Fruit fly (Drosophila melanogaster): ENCODE measurements around the gene SAK.

The SAK gene

DNA sequence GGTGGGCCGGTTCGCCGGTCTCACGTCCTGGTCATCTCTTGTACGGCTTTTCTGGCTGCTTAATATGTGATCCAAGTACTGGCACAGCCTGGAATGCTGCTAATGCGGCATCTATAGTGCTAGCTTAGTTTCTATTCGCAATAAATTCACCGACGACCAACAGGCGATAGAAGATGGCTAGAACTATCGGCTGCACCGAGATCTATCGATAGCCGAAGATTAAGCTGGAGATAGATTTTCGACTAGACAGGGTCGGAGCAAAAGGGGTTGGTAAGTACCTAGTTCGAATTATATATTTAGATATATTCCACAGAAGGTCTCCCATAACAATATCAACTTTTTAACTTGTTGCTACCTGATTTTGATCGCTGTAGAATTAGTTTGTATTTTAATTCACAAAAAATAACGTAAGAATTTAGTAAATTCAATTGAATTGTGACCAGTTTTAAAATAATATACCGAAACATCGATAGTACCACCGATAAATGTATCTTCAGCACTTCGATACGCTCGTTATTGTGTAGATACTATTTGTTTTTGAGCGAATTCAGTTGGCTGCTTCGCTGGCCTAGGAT lies 8.2 kb downstream of the SAK start, which contains the start of the genes Glg1 and M6 (continued):
- TF ChIP-seq NFAT (GFP tag; IDR thresholded peaks at IDR 0.05) (peak; percentile 60), CG9797 (GFP tag; optimal IDR thresholded peaks at IDR 0.05) (peak; percentile 37), CG7372 (GFP tag; IDR thresholded peaks at IDR 0.05) (peak; percentile 54; the same call in 1 of the 2 replicates), Usf (GFP tag; optimal IDR thresholded peaks at IDR 0.05) (peak; percentile 19), Elba2 (GFP tag; optimal IDR thresholded peaks at IDR 0.05) (peak; percentile 51), CG33557 (GFP tag; optimal IDR thresholded peaks at IDR 0.05) (peak; percentile 54), wdn (GFP tag; IDR thresholded peaks at IDR 0.05) (peak; percentile 48; the same call in 1 of the 2 replicates), CG15696 (tag; optimal IDR thresholded peaks at IDR 0.05) (peak; percentile 66), CG12391 (tag; optimal IDR thresholded peaks at IDR 0.05) (peak; percentile 80), CG31388 (GFP tag; optimal IDR thresholded peaks at IDR 0.05) (no peak), pzg (GFP tag; optimal IDR thresholded peaks at IDR 0.05) (peak; percentile 77), CG1647 (GFP tag; optimal IDR thresholded peaks at IDR 0.05) (peak; percentile 42), CG3995 (GFP tag; optimal IDR thresholded peaks at IDR 0.05) (peak; percentile 80), Drgx (GFP tag; IDR thresholded peaks at IDR 0.05) (no peak), CG43689 (GFP tag; IDR thresholded peaks at IDR 0.05) (no peak), z (GFP tag; IDR thresholded peaks at IDR 0.05) (no peak), CG13123 (GFP tag; optimal IDR thresholded peaks at IDR 0.05) (no peak), Fer3 (tag; optimal IDR thresholded peaks at IDR 0.05) (peak; percentile 17), pfk (GFP tag; optimal IDR thresholded peaks at IDR 0.05) (no peak), NK7.1 (GFP tag; optimal IDR thresholded peaks at IDR 0.05) (no peak), ATbp (GFP tag; optimal IDR thresholded peaks at IDR 0.05) (peak; percentile 2), disco-r (GFP tag; optimal IDR thresholded peaks at IDR 0.05) (no peak), cad (GFP tag; optimal IDR thresholded peaks at IDR 0.05) (no peak), gce (GFP tag; IDR thresholded peaks at IDR 0.05) (no peak), jumu (GFP tag; optimal IDR thresholded peaks at IDR 0.05) (peak; percentile 60), org-1 (GFP tag; optimal IDR thresholded peaks at IDR 0.05) (peak; percentile 31), Bdp1 (GFP tag; optimal IDR thresholded peaks at IDR 0.05) (peak; percentile 38), CG6683 (GFP tag; optimal IDR thresholded peaks at IDR 0.05) (peak; percentile 8), Dref (GFP tag; IDR thresholded peaks at IDR 0.05) (peak; percentile 89), hb (GFP tag; IDR thresholded peaks at IDR 0.05; ENCODE audit: partially characterized antibody) (peak; percentile 90), grau (tag; optimal IDR thresholded peaks at IDR 0.05) (peak; percentile 71), CG34376 (GFP tag; optimal IDR thresholded peaks at IDR 0.05) (peak; percentile 76), Tbp (GFP tag; optimal IDR thresholded peaks at IDR 0.05) (no peak), Sox100B (GFP tag; optimal IDR thresholded peaks at IDR 0.05) (peak; percentile 42), CG15073 (GFP tag; optimal IDR thresholded peaks at IDR 0.05) (no peak), Hr51 (GFP tag; optimal IDR thresholded peaks at IDR 0.05) (peak; percentile 55 to 62), unpg (GFP tag; optimal IDR thresholded peaks at IDR 0.05) (peak; percentile 54), Lpt (GFP tag; optimal IDR thresholded peaks at IDR 0.05) (no peak), CG10462 (GFP tag; optimal IDR thresholded peaks at IDR 0.05) (peak; percentile 38), so (GFP tag; IDR thresholded peaks at IDR 0.05) (no peak), Camta (GFP tag; optimal IDR thresholded peaks at IDR 0.05) (peak; percentile 34), CG11398 (GFP tag; optimal IDR thresholded peaks at IDR 0.05) (no peak), en (GFP tag; optimal IDR thresholded peaks at IDR 0.05) (peak; percentile 15), CkIIα-i1 (GFP tag; IDR thresholded peaks at IDR 0.05) (no peak), CG18599 (GFP tag; optimal IDR thresholded peaks at IDR 0.05) (peak; percentile 77), CG7271 (tag; optimal IDR thresholded peaks at IDR 0.05) (no peak), onecut (GFP tag; IDR thresholded peaks at IDR 0.05) (peak; percentile 58), B-H2 (GFP tag; optimal IDR thresholded peaks at IDR 0.05) (peak; percentile 51), HHEX (GFP tag; optimal IDR thresholded peaks at IDR 0.05) (peak; percentile 47), CG9932 (GFP tag; IDR thresholded peaks at IDR 0.05) (peak; percentile 83), CG11696 (GFP tag; IDR thresholded peaks at IDR 0.05) (no peak)

Measured in whole organism, embryonic.